Worm (Caenorhabditis elegans) whole organism, L1 larva: ENCODE data around the gene hpd-1.

ENCODE experiments used
- egl-27 ChIP-seq, 2 experiments: fragments of 150-350 bp in 1 of 2; sonication (generic microtip); optimal IDR thresholded peaks; 3 replicates each; lab custom pipeline; 2017 to 2018; ENCODE audit warnings: missing biosample characterization in 2 of 2, missing genetic modification characterization in 2 of 2, missing genetic modification reagents in 2 of 2
- fkh-10 ChIP-seq: sonication (generic microtip); optimal IDR thresholded peaks from 2 replicates; lab custom pipeline; 2017; ENCODE audit warnings: missing biosample characterization, missing genetic modification reagents, missing genetic modification characterization
- fos-1 ChIP-seq: fragments of 150-350 bp; optimal IDR thresholded peaks from 2 replicates; lab custom pipeline; 2014; ENCODE audit warnings: missing biosample characterization, missing genetic modification characterization
- lin-35 ChIP-seq, 2 experiments: fragments of 150-350 bp; optimal IDR thresholded peaks; 2 replicates each; lab custom pipeline; 2014; ENCODE audit warnings: missing biosample characterization in 2 of 2, missing genetic modification characterization in 2 of 2, missing genetic modification reagents in 2 of 2
- mdl-1 ChIP-seq, 2 experiments: fragments of 150-350 bp; optimal IDR thresholded peaks; 2 replicates each; lab custom pipeline; 2014 to 2017; ENCODE audit warnings: missing biosample characterization in 2 of 2, missing genetic modification characterization in 2 of 2, inconsistent platforms in 1 of 2
- nhr-12 ChIP-seq: sonication (generic microtip); optimal IDR thresholded peaks from 2 replicates; lab custom pipeline; 2017; ENCODE audit warnings: missing biosample characterization, missing genetic modification characterization
- nhr-28 ChIP-seq: fragments of 150-350 bp; optimal IDR thresholded peaks from 2 replicates; lab custom pipeline; 2014; ENCODE audit warnings: missing biosample characterization, missing genetic modification characterization
- pax-3 ChIP-seq: fragments of 200-800 bp; sonication (Bioruptor generic); optimal IDR thresholded peaks from 2 replicates; lab custom pipeline; 2018; ENCODE audit warnings: mild to moderate bottlenecking, missing genetic modification characterization, moderate library complexity, missing compliant biosample characterization
- snpc-4 ChIP-seq: fragments of 150-350 bp; optimal IDR thresholded peaks from 2 replicates; lab custom pipeline; 2014; ENCODE audit warnings: missing biosample characterization, missing genetic modification characterization

DNA sequence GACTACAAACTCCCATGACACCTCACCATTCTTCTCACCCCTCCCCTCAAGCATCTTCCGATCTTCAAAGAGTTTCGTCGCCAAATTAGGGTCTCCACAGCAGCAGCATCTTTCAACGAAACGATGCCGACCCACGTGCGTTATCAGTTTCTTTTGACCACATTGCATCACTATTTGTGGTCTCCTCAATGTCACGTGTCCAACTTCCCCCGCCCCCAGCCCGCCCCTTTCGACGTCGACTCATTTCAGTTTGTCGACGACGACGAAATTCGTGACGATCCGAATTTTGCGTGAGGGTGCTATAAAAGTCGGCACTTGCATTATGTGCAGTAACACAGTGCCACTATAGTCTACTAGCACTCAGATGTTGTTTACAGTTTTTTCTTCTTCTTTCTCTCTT, 1.1 kb upstream of the hpd-1 start:
- TF ChIP-seq fos-1 (no peak), nhr-12 (tag; lab: Kevin White, UChicago) (no peak), lin-35 (GFP tag; optimal IDR thresholded peaks at IDR 0.05; lab: Kevin White, UChicago) (peak in 1 of 2 experiments; percentile 59), snpc-4 (tag; lab: Kevin White, UChicago) (no peak), pax-3 (tag; lab: Kevin White, UChicago) (no peak), fkh-10 (GFP tag; lab: Kevin White, UChicago) (no peak), mdl-1 (tag; optimal IDR thresholded peaks at IDR 0.05; lab: Kevin White, UChicago) (peak; percentile 29 to 90), egl-27 (tag; optimal IDR thresholded peaks at IDR 0.05; lab: Kevin White, UChicago) (no peak), nhr-28 (tag; lab: Kevin White, UChicago) (no peak)
